Worm (Caenorhabditis elegans): ENCODE measurements around the gene R53.8.

The R53.8 gene

DNA sequence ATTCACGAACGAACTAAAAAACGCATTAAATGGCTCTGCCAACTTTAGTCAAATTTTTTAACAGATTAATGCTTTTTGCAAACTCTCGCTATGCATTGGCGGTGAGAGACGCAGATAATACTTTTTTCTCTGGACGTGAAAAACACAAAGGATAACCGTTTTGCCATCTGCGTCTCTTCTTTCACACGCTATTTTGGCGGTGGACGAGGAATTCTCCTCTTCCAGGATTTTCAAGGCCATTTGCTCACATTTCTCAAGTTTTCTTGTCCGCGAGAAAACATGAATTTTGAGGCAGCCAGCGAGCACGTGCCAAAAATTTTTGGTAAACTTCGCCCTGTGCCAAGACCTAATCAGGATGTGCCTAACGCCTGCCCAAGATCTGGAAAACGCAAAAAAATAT lies 45.5 kb upstream of the R53.8 start (continued):
- TF ChIP-seq tra-1 (GFP tag; IDR thresholded peaks at IDR 0.05) (0 out of 2 replicates have a peak, but pooled peaks have one; percentile 32), nhr-11 (tag; optimal IDR thresholded peaks at IDR 0.05) (peak; percentile 12), daf-16 (GFP tag; optimal IDR thresholded peaks at IDR 0.05) (no peak), daf-16 (tag; optimal IDR thresholded peaks at IDR 0.05) (no peak), hlh-30 (tag; optimal IDR thresholded peaks at IDR 0.05; ENCODE audit: insufficient read depth) (peak; percentile 57), lin-1 (GFP tag; IDR thresholded peaks at IDR 0.05) (no peak), ama-1 (optimal IDR thresholded peaks at IDR 0.05) (no peak), lsy-2 (tag; optimal IDR thresholded peaks at IDR 0.05) (peak in 1 of 2 experiments; percentile 40), tag-97 (GFP tag; IDR thresholded peaks at IDR 0.05) (no peak), zfp-2 (tag; optimal IDR thresholded peaks at IDR 0.05) (no peak), Y75B8A.6 (GFP tag; IDR thresholded peaks at IDR 0.05) (no peak), ztf-7 (tag; optimal IDR thresholded peaks at IDR 0.05) (no peak), sdz-12 (GFP tag; optimal IDR thresholded peaks at IDR 0.05) (no peak), nhr-77 (tag; optimal IDR thresholded peaks at IDR 0.05) (no peak), zip-2 (tag; optimal IDR thresholded peaks at IDR 0.05) (no peak), nhr-111 (GFP tag; optimal IDR thresholded peaks at IDR 0.05) (no peak), dpl-1 (GFP tag; optimal IDR thresholded peaks at IDR 0.05) (peak; percentile 22), lim-7 (GFP tag; IDR thresholded peaks at IDR 0.05) (no peak), snpc-4 (tag; optimal IDR thresholded peaks at IDR 0.05) (no peak), F26F4.8 (GFP tag; conservative IDR thresholded peaks at IDR 0.05) (no peak), spr-1 (tag; optimal IDR thresholded peaks at IDR 0.05) (no peak), dve-1 (tag; optimal IDR thresholded peaks at IDR 0.05; ENCODE audit: insufficient read depth) (peak; percentile 14), php-3 (GFP tag; IDR thresholded peaks at IDR 0.05) (no peak), rbr-2 (tag; optimal IDR thresholded peaks at IDR 0.05) (peak; percentile 5), dmd-6 (GFP tag; IDR thresholded peaks at IDR 0.05) (no peak; the same call in 1 of the 2 replicates), nhr-6 (tag; optimal IDR thresholded peaks at IDR 0.05) (no peak), nhr-10 (tag; optimal IDR thresholded peaks at IDR 0.05) (no peak), unc-62 (GFP tag; optimal IDR thresholded peaks at IDR 0.05 in 1 of 2) (no peak), unc-62 (tag; optimal IDR thresholded peaks at IDR 0.05) (no peak), lin-38 (GFP tag; IDR thresholded peaks at IDR 0.05) (peak; percentile 38), gei-8 (GFP tag; optimal IDR thresholded peaks at IDR 0.05) (no peak), Y105C5A.15 (GFP tag; IDR thresholded peaks at IDR 0.05) (no peak), aha-1 (tag) (peak; percentile 52), ceh-28 (tag; optimal IDR thresholded peaks at IDR 0.05) (no peak), F10B5.3 (tag; optimal IDR thresholded peaks at IDR 0.05) (no peak), Y48G9A.11 (GFP tag; IDR thresholded peaks at IDR 0.05) (no peak), mep-1 (tag; optimal IDR thresholded peaks at IDR 0.05) (peak; percentile 21), lin-39 (tag; optimal IDR thresholded peaks at IDR 0.05) (no peak), F49E8.2 (tag; optimal IDR thresholded peaks at IDR 0.05; ENCODE audit: borderline replicate concordance) (no peak)

DNA sequence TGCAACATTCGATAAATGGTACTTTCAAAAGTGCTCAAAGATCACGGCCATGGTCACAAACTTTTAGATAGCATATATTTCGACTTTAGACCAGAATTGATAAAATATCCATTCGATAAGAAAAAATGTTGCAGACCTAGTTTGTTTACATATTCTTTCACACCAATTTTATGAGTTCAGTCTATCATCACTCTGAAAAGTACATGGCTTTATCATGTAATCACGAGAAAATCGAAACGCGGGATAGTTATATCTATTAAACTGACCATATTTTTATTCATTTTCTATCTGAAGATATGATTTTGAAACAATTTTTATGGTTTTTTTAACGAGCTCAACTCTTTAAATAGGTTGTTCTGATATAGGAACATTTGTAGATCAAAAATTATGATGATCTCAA lies 45.0 kb upstream of the R53.8 start, which contains the start of gene pho-11:
TSS of gene pho-11 (plus strand) at position 374 of the 400 bp plus-strand sequence.
- TF ChIP-seq daf-16 (GFP tag; optimal IDR thresholded peaks at IDR 0.05) (no peak), daf-16 (tag; optimal IDR thresholded peaks at IDR 0.05) (peak; percentile 88), php-3 (GFP tag; IDR thresholded peaks at IDR 0.05) (peak; percentile 90), snpc-1.2 (GFP tag; IDR thresholded peaks at IDR 0.05) (no peak), dve-1 (tag; optimal IDR thresholded peaks at IDR 0.05; ENCODE audit: insufficient read depth) (peak; percentile 76), pqm-1 (tag; optimal IDR thresholded peaks at IDR 0.05) (peak; percentile 6), ceh-62 (tag; optimal IDR thresholded peaks at IDR 0.05) (no peak), hlh-11 (tag; optimal IDR thresholded peaks at IDR 0.05) (peak; percentile 10), dmd-6 (GFP tag; IDR thresholded peaks at IDR 0.05) (peak; percentile 27; the same call in 1 of the 2 replicates), zip-2 (tag; optimal IDR thresholded peaks at IDR 0.05) (no peak)

Data from whole organism, L4 larva.